Worm (Caenorhabditis elegans): Measurements from ENCODE around the gene sdz-36.

- TF ChIP-seq pha-4 (tag; optimal IDR thresholded peaks at IDR 0.05) (no peak), ccch-3 (GFP tag; optimal IDR thresholded peaks at IDR 0.05) (no peak), F57C9.4 (tag; optimal IDR thresholded peaks at IDR 0.05) (no peak), let-607 (tag; optimal IDR thresholded peaks at IDR 0.05) (no peak), sea-2 (GFP tag; IDR thresholded peaks at IDR 0.05) (no peak), K12H6.12 (tag; optimal IDR thresholded peaks at IDR 0.05) (no peak), hlh-26 (GFP tag; conservative IDR thresholded peaks at IDR 0.05) (no peak), unc-62 (GFP tag; optimal IDR thresholded peaks at IDR 0.05) (no peak), cebp-1 (GFP tag; IDR thresholded peaks at IDR 0.05) (no peak), cebp-1 (tag; optimal IDR thresholded peaks at IDR 0.05) (no peak), C06A6.2 (GFP tag; conservative IDR thresholded peaks at IDR 0.05) (no peak)
Measured at ce11 chrIV:9692874-9693273, 2.1 kb downstream of the sdz-36 start, which contains the start of gene twk-9.

Data from whole organism, young adult.